Fruit fly (Drosophila melanogaster): ENCODE data around the gene PIG-Q.

Gene PIG-Q

dm6 chrX:16335107-16335642, 23.8 kb upstream of the PIG-Q start:
- TF ChIP-seq svp (GFP tag) (peak; percentile 86), CG6163 (GFP tag; IDR thresholded peaks at IDR 0.05) (peak; percentile 86), pdm3 (GFP tag; optimal IDR thresholded peaks at IDR 0.05) (peak; percentile 84), acj6 (GFP tag; optimal IDR thresholded peaks at IDR 0.05) (peak; percentile 82), CG16779 (tag; optimal IDR thresholded peaks at IDR 0.05) (peak; percentile 51), CG10631 (GFP tag; optimal IDR thresholded peaks at IDR 0.05) (peak; percentile 70), esn (GFP tag; optimal IDR thresholded peaks at IDR 0.05) (peak; percentile 80), dsx (GFP tag; optimal IDR thresholded peaks at IDR 0.05; ENCODE audit: poor library complexity, severe bottlenecking) (peak; percentile 62), Ets21C (GFP tag; optimal IDR thresholded peaks at IDR 0.05) (peak; percentile 70), topi (GFP tag; optimal IDR thresholded peaks at IDR 0.05) (peak; percentile 75), Eip93F (GFP tag; optimal IDR thresholded peaks at IDR 0.05) (peak; percentile 20), CG15336 (GFP tag; IDR thresholded peaks at IDR 0.05) (peak; percentile 86), salr (GFP tag; optimal IDR thresholded peaks at IDR 0.05) (peak; percentile 35 to 81), Hr38 (GFP tag; optimal IDR thresholded peaks at IDR 0.05) (no peak), cyc (GFP tag; optimal IDR thresholded peaks at IDR 0.05) (peak; percentile 71), CG7368 (GFP tag; optimal IDR thresholded peaks at IDR 0.05) (peak; percentile 73), CG8632 (GFP tag; optimal IDR thresholded peaks at IDR 0.05) (peak; percentile 76), fkh (GFP tag; optimal IDR thresholded peaks at IDR 0.05) (peak; percentile 59), CG11762 (GFP tag; optimal IDR thresholded peaks at IDR 0.05; ENCODE audit: insufficient read depth) (peak; percentile 80), CG9139 (GFP tag; optimal IDR thresholded peaks at IDR 0.05) (no peak), net (GFP tag; optimal IDR thresholded peaks at IDR 0.05) (peak; percentile 84), OdsH (GFP tag; optimal IDR thresholded peaks at IDR 0.05) (peak; percentile 85), Sox102F (GFP tag; optimal IDR thresholded peaks at IDR 0.05) (peak; percentile 80), Eip75B (GFP tag; optimal IDR thresholded peaks at IDR 0.05) (peak; percentile 76), CG31627 (GFP tag; optimal IDR thresholded peaks at IDR 0.05) (peak; percentile 75), Smox (GFP tag; optimal IDR thresholded peaks at IDR 0.05) (peak; percentile 73), lz (GFP tag; optimal IDR thresholded peaks at IDR 0.05) (peak; percentile 77), Sox15 (GFP tag; optimal IDR thresholded peaks at IDR 0.05) (peak; percentile 64), CG6854 (GFP tag; optimal IDR thresholded peaks at IDR 0.05) (peak; percentile 22), CG8319 (GFP tag; optimal IDR thresholded peaks at IDR 0.05) (peak; percentile 62), Ets96B (tag; optimal IDR thresholded peaks at IDR 0.05) (peak; percentile 48), Hr4 (GFP tag; optimal IDR thresholded peaks at IDR 0.05) (peak; percentile 74), CG6808 (GFP tag; optimal IDR thresholded peaks at IDR 0.05) (peak; percentile 39), fd59A (GFP tag; optimal IDR thresholded peaks at IDR 0.05) (peak; percentile 35), CG1621 (tag; optimal IDR thresholded peaks at IDR 0.05) (no peak), achi (GFP tag; optimal IDR thresholded peaks at IDR 0.05) (peak; percentile 80), fd85E (GFP tag; optimal IDR thresholded peaks at IDR 0.05) (peak; percentile 66), CG11294 (GFP tag; IDR thresholded peaks at IDR 0.05) (peak; percentile 68), CG6276 (GFP tag; optimal IDR thresholded peaks at IDR 0.05) (no peak), spab (GFP tag; optimal IDR thresholded peaks at IDR 0.05) (peak; percentile 31), Sox14 (GFP tag; optimal IDR thresholded peaks at IDR 0.05) (peak; percentile 79), dac (GFP tag; optimal IDR thresholded peaks at IDR 0.05) (peak; percentile 69), CG8119 (GFP tag; IDR thresholded peaks at IDR 0.05) (peak; percentile 82), ss (GFP tag; optimal IDR thresholded peaks at IDR 0.05) (peak; percentile 25 to 62), CG34406 (GFP tag; optimal IDR thresholded peaks at IDR 0.05) (peak; percentile 71), Eip78C (GFP tag) (peak; percentile 91), Lpt (GFP tag; optimal IDR thresholded peaks at IDR 0.05) (peak; percentile 69), Hr39 (GFP tag; optimal IDR thresholded peaks at IDR 0.05) (peak; percentile 76), vri (GFP tag; optimal IDR thresholded peaks at IDR 0.05) (peak; percentile 67), Met (GFP tag; optimal IDR thresholded peaks at IDR 0.05) (peak; percentile 79), CG3919 (GFP tag; optimal IDR thresholded peaks at IDR 0.05) (peak; percentile 84), CG11902 (GFP tag; optimal IDR thresholded peaks at IDR 0.05) (peak; percentile 45)
